Fruit fly (Drosophila melanogaster) whole organism, adult: ENCODE measurements around the gene shep.

Experiments used
- CG12768 ChIP-seq: fragments of 200-800 bp; sonication (Bioruptor generic); optimal IDR thresholded peaks from 2 replicates; lab custom pipeline; 2017; ENCODE audit warnings: missing biosample characterization, missing genetic modification characterization, mild to moderate bottlenecking, moderate library complexity, missing genetic modification reagents
- CG14711 ChIP-seq: fragments of 200-800 bp; sonication (Bioruptor generic); optimal IDR thresholded peaks from 2 replicates; lab custom pipeline; 2018; ENCODE audit warnings: missing biosample characterization, mild to moderate bottlenecking, missing genetic modification characterization, moderate library complexity
- CG33017 ChIP-seq: fragments of 200-800 bp; sonication (Bioruptor generic); optimal IDR thresholded peaks from 2 replicates; lab custom pipeline; 2018; ENCODE audit warnings: missing biosample characterization, mild to moderate bottlenecking, missing genetic modification characterization, moderate library complexity
- CG5204 ChIP-seq: fragments of 200-800 bp; sonication (Bioruptor generic); optimal IDR thresholded peaks from 2 replicates; lab custom pipeline; 2016; ENCODE audit warnings: missing biosample characterization, missing genetic modification characterization
- CG7045 ChIP-seq: fragments of 200-800 bp; sonication (Bioruptor generic); optimal IDR thresholded peaks from 2 replicates; lab custom pipeline; 2017; ENCODE audit warnings: missing biosample characterization, mild to moderate bottlenecking, missing genetic modification characterization
- CG7101 ChIP-seq: fragments of 200-800 bp; sonication (Bioruptor generic); optimal IDR thresholded peaks from 2 replicates; lab custom pipeline; 2018; ENCODE audit warnings: missing biosample characterization, mild to moderate bottlenecking, missing genetic modification characterization, moderate library complexity
- Hr96 ChIP-seq: fragments of 200-800 bp; sonication (Bioruptor generic); optimal IDR thresholded peaks from 2 replicates; lab custom pipeline; 2016; ENCODE audit warnings: missing biosample characterization, missing genetic modification characterization
- Mnt ChIP-seq: fragments of 200-800 bp; sonication (Bioruptor generic); optimal IDR thresholded peaks from 2 replicates; lab custom pipeline; 2016; ENCODE audit warnings: missing biosample characterization, mild to moderate bottlenecking, missing genetic modification characterization
- bab1 ChIP-seq: fragments of 200-800 bp; sonication (Bioruptor generic); optimal IDR thresholded peaks from 3 replicates; lab custom pipeline; 2019; ENCODE audit warnings: missing biosample characterization, mild to moderate bottlenecking, missing genetic modification characterization, moderate library complexity
- cic ChIP-seq: fragments of 200-800 bp; sonication (Bioruptor generic); optimal IDR thresholded peaks from 2 replicates; lab custom pipeline; 2017; ENCODE audit warnings: missing biosample characterization, mild to moderate bottlenecking, missing genetic modification characterization, moderate library complexity
- cnc ChIP-seq, 2 experiments: fragments of >200 bp; optimal IDR thresholded peaks; 2 replicates each; lab custom pipeline; 2017
- kay ChIP-seq: fragments of 200-800 bp; sonication (Bioruptor generic); peaks from one replicate; lab custom pipeline; 2016; ENCODE audit warnings: missing biosample characterization, missing genetic modification characterization, borderline replicate concordance
- pad ChIP-seq: fragments of 200-800 bp; sonication (Bioruptor generic); optimal IDR thresholded peaks from 3 replicates; lab custom pipeline; 2017; ENCODE audit warnings: missing biosample characterization, missing genetic modification characterization, mild to moderate bottlenecking, moderate library complexity, missing genetic modification reagents

dm6 chr3L:5127609-5128008 lies 150.1 kb downstream of the shep start:
- TF ChIP-seq Mnt (no peak), kay (GFP tag; lab: Kevin White, UChicago) (no peak), CG33017 (tag; lab: Kevin White, UChicago) (no peak), cic (GFP tag; lab: Kevin White, UChicago) (no peak), CG7101 (no peak), pad (GFP tag; lab: Kevin White, UChicago) (no peak), CG12768 (GFP tag; lab: Kevin White, UChicago) (no peak), CG7045 (GFP tag; lab: Kevin White, UChicago) (no peak), Hr96 (no peak), CG5204 (no peak), cnc (optimal IDR thresholded peaks at IDR 0.05; lab: Kevin White, UChicago) (no peak), CG14711 (tag; lab: Kevin White, UChicago) (no peak), bab1 (GFP tag; lab: Kevin White, UChicago) (no peak)
